Worm (Caenorhabditis elegans): ENCODE results near the gene fbxb-25.

Gene fbxb-25

ce11 chrII:1666025-1666424 is 17.8 kb upstream of the fbxb-25 start, which contains the start of gene srlf-29:
srlf-29 (plus strand) TSS chrII:1666325.
- TF ChIP-seq unc-62 (GFP tag; optimal IDR thresholded peaks at IDR 0.05) (no peak), blmp-1 (tag; optimal IDR thresholded peaks at IDR 0.05) (no peak), unc-39 (tag; optimal IDR thresholded peaks at IDR 0.05) (no peak), lsy-2 (tag; optimal IDR thresholded peaks at IDR 0.05) (no peak), nhr-76 (tag; optimal IDR thresholded peaks at IDR 0.05) (no peak), lin-13 (tag; optimal IDR thresholded peaks at IDR 0.05) (no peak), mep-1 (tag; optimal IDR thresholded peaks at IDR 0.05) (no peak), pha-4 (tag; optimal IDR thresholded peaks at IDR 0.05) (no peak), nhr-237 (tag; optimal IDR thresholded peaks at IDR 0.05) (no peak), sem-2 (GFP tag; optimal IDR thresholded peaks at IDR 0.05) (no peak), ceh-43 (GFP tag; optimal IDR thresholded peaks at IDR 0.05) (no peak), ham-2 (GFP tag; optimal IDR thresholded peaks at IDR 0.05) (no peak), nhr-28 (tag; optimal IDR thresholded peaks at IDR 0.05) (no peak), elt-3 (tag; optimal IDR thresholded peaks at IDR 0.05) (no peak), flh-1 (GFP tag; optimal IDR thresholded peaks at IDR 0.05) (no peak), drap-1 (GFP tag; optimal IDR thresholded peaks at IDR 0.05) (no peak), ztf-11 (tag; optimal IDR thresholded peaks at IDR 0.05) (no peak), M03D4.4 (tag; optimal IDR thresholded peaks at IDR 0.05) (no peak)

- TF ChIP-seq drap-1 (GFP tag; optimal IDR thresholded peaks at IDR 0.05), result no peak
Observed at ce11 chrII:1668913-1669312, 14.9 kb upstream of the fbxb-25 start, which contains the start of gene srw-97. srw-97 (minus strand) TSS chrII:1669013.

ce11 chrII:1670260-1670879 is 13.5 kb upstream of the fbxb-25 start, which contains the start of gene nhx-6:
nhx-6 (plus strand) TSS chrII:1670829.
- TF ChIP-seq tbx-8 (GFP tag; optimal IDR thresholded peaks at IDR 0.05) (no peak), unc-62 (GFP tag; optimal IDR thresholded peaks at IDR 0.05) (no peak), lsy-2 (tag; optimal IDR thresholded peaks at IDR 0.05) (no peak), mls-2 (tag; optimal IDR thresholded peaks at IDR 0.05) (no peak), mab-5 (tag; optimal IDR thresholded peaks at IDR 0.05) (no peak), nhr-28 (tag; optimal IDR thresholded peaks at IDR 0.05) (no peak), ceh-39 (tag; optimal IDR thresholded peaks at IDR 0.05) (no peak), hlh-1 (tag; optimal IDR thresholded peaks at IDR 0.05) (no peak), ceh-43 (GFP tag; optimal IDR thresholded peaks at IDR 0.05) (no peak), ham-2 (GFP tag; optimal IDR thresholded peaks at IDR 0.05) (no peak), nhr-76 (tag; optimal IDR thresholded peaks at IDR 0.05) (no peak)

ce11 chrII:1670985-1671384 is 12.9 kb upstream of the fbxb-25 start:
- no peak for TF ChIP-seq mep-1 (tag; optimal IDR thresholded peaks at IDR 0.05)
- no peak for TF ChIP-seq nhr-12 (tag; optimal IDR thresholded peaks at IDR 0.05)
- no peak for TF ChIP-seq flh-1 (GFP tag; optimal IDR thresholded peaks at IDR 0.05)
- TF ChIP-seq snpc-4 (tag; optimal IDR thresholded peaks at IDR 0.05), result no peak
- no peak for TF ChIP-seq bed-3 (GFP tag; optimal IDR thresholded peaks at IDR 0.05)
- no peak for TF ChIP-seq sptf-1 (tag; optimal IDR thresholded peaks at IDR 0.05)
- TF ChIP-seq sem-2 (GFP tag; optimal IDR thresholded peaks at IDR 0.05), result no peak
- no peak for TF ChIP-seq ztf-11 (tag; optimal IDR thresholded peaks at IDR 0.05)
- no peak for TF ChIP-seq ceh-43 (GFP tag; optimal IDR thresholded peaks at IDR 0.05)
- TF ChIP-seq pha-4 (tag; optimal IDR thresholded peaks at IDR 0.05), result no peak
- TF ChIP-seq mab-5 (tag; optimal IDR thresholded peaks at IDR 0.05), result no peak
- no peak for TF ChIP-seq lin-32 (GFP tag; optimal IDR thresholded peaks at IDR 0.05)
- no peak for TF ChIP-seq cnd-1 (tag; optimal IDR thresholded peaks at IDR 0.05)
- TF ChIP-seq unc-39 (tag; optimal IDR thresholded peaks at IDR 0.05), result no peak
- TF ChIP-seq ceh-83 (GFP tag; optimal IDR thresholded peaks at IDR 0.05), result no peak
- no peak for TF ChIP-seq blmp-1 (tag; optimal IDR thresholded peaks at IDR 0.05)
- TF ChIP-seq nhr-28 (tag; optimal IDR thresholded peaks at IDR 0.05), result no peak
- TF ChIP-seq elt-3 (tag; optimal IDR thresholded peaks at IDR 0.05), result no peak
- TF ChIP-seq nhr-76 (tag; optimal IDR thresholded peaks at IDR 0.05), result no peak

ce11 chrII:1672673-1673072 is 11.2 kb upstream of the fbxb-25 start:
- no peak for TF ChIP-seq unc-62 (GFP tag; optimal IDR thresholded peaks at IDR 0.05)
- no peak for TF ChIP-seq nhr-2 (tag; optimal IDR thresholded peaks at IDR 0.05)
- no peak for TF ChIP-seq lin-13 (tag; optimal IDR thresholded peaks at IDR 0.05)
- no peak for TF ChIP-seq mls-2 (tag; optimal IDR thresholded peaks at IDR 0.05)
- TF ChIP-seq lin-32 (GFP tag; optimal IDR thresholded peaks at IDR 0.05), result no peak
- no peak for TF ChIP-seq ceh-83 (GFP tag; optimal IDR thresholded peaks at IDR 0.05)
- no peak for TF ChIP-seq cnd-1 (tag; optimal IDR thresholded peaks at IDR 0.05)
- TF ChIP-seq nhr-76 (tag; optimal IDR thresholded peaks at IDR 0.05), result no peak
- no peak for TF ChIP-seq elt-1 (tag; optimal IDR thresholded peaks at IDR 0.05; ENCODE audit: borderline replicate concordance, insufficient read depth)
- no peak for TF ChIP-seq hlh-1 (tag; optimal IDR thresholded peaks at IDR 0.05)
- TF ChIP-seq drap-1 (GFP tag; optimal IDR thresholded peaks at IDR 0.05), result no peak
- no peak for TF ChIP-seq pha-4 (tag; optimal IDR thresholded peaks at IDR 0.05)
